Fruit fly (Drosophila melanogaster): ENCODE measurements around the gene Cht7.

Cht7 gene

dm6 chr3L:3142516-3143382 is 36.0 kb upstream of the Cht7 start (continued):
- TF ChIP-seq BtbVII (GFP tag; optimal IDR thresholded peaks at IDR 0.05) (peak; percentile 11), Sox100B (GFP tag; optimal IDR thresholded peaks at IDR 0.05) (no peak), nmo (GFP tag; optimal IDR thresholded peaks at IDR 0.05) (no peak), Atf3 (GFP tag; optimal IDR thresholded peaks at IDR 0.05) (no peak), CG6854 (GFP tag; optimal IDR thresholded peaks at IDR 0.05) (no peak), Mes4 (GFP tag; optimal IDR thresholded peaks at IDR 0.05) (no peak), CG7745 (tag; optimal IDR thresholded peaks at IDR 0.05) (no peak), cg (GFP tag; optimal IDR thresholded peaks at IDR 0.05) (no peak), CTCF (GFP tag; optimal IDR thresholded peaks at IDR 0.05) (no peak), CG14441 (GFP tag; IDR thresholded peaks at IDR 0.05) (0 out of 2 replicates have a peak, but pooled peaks have one; percentile 12), Sox102F (GFP tag; optimal IDR thresholded peaks at IDR 0.05) (no peak), ftz-f1 (GFP tag; optimal IDR thresholded peaks at IDR 0.05) (peak; percentile 3), dysf (GFP tag; IDR thresholded peaks at IDR 0.05) (no peak), ssp (GFP tag; IDR thresholded peaks at IDR 0.05) (no peak), CG10274 (GFP tag; optimal IDR thresholded peaks at IDR 0.05) (no peak), CG1233 (GFP tag; optimal IDR thresholded peaks at IDR 0.05) (no peak), CG4854 (GFP tag; optimal IDR thresholded peaks at IDR 0.05) (no peak), chm (GFP tag; IDR thresholded peaks at IDR 0.05) (0 out of 2 replicates have a peak, but pooled peaks have one; percentile 14), Asciz (GFP tag; optimal IDR thresholded peaks at IDR 0.05) (no peak), ato (GFP tag; IDR thresholded peaks at IDR 0.05; ENCODE audit: partially characterized antibody) (no peak), gsb-n (tag; optimal IDR thresholded peaks at IDR 0.05) (no peak), cato (GFP tag; optimal IDR thresholded peaks at IDR 0.05; ENCODE audit: borderline replicate concordance) (no peak), CG10543 (GFP tag; optimal IDR thresholded peaks at IDR 0.05) (peak; percentile 55), GATAe (GFP tag; conservative IDR thresholded peaks at IDR 0.05) (no peak), CG8281 (tag; optimal IDR thresholded peaks at IDR 0.05) (no peak), CG17328 (GFP tag; IDR thresholded peaks at IDR 0.05) (no peak), CG11247 (GFP tag; IDR thresholded peaks at IDR 0.05) (no peak), Jarid2 (GFP tag; optimal IDR thresholded peaks at IDR 0.05) (no peak), CG13894 (tag; optimal IDR thresholded peaks at IDR 0.05) (peak; percentile 19), pfk (GFP tag; optimal IDR thresholded peaks at IDR 0.05) (no peak), CG3726 (GFP tag; IDR thresholded peaks at IDR 0.05) (no peak), CG15601 (tag; optimal IDR thresholded peaks at IDR 0.05) (no peak), CG18011 (GFP tag; optimal IDR thresholded peaks at IDR 0.05) (no peak), CG17568 (GFP tag; optimal IDR thresholded peaks at IDR 0.05) (peak; percentile 1), Dp (GFP tag; optimal IDR thresholded peaks at IDR 0.05) (no peak), CG8089 (GFP tag; optimal IDR thresholded peaks at IDR 0.05) (no peak), sqz (GFP tag; optimal IDR thresholded peaks at IDR 0.05) (no peak), jing (GFP tag; optimal IDR thresholded peaks at IDR 0.05) (no peak), phol (tag; optimal IDR thresholded peaks at IDR 0.05) (no peak), Aef1 (GFP tag; IDR thresholded peaks at IDR 0.05) (no peak), az2 (GFP tag; optimal IDR thresholded peaks at IDR 0.05) (no peak), usp (GFP tag; optimal IDR thresholded peaks at IDR 0.05) (no peak), bab2 (GFP tag; optimal IDR thresholded peaks at IDR 0.05) (no peak), ken (GFP tag; IDR thresholded peaks at IDR 0.05) (no peak), CG9797 (GFP tag; optimal IDR thresholded peaks at IDR 0.05) (no peak), YL-1 (GFP tag; optimal IDR thresholded peaks at IDR 0.05) (no peak), cad (GFP tag; optimal IDR thresholded peaks at IDR 0.05) (no peak), CG14667 (GFP tag; IDR thresholded peaks at IDR 0.05) (no peak), fu2 (GFP tag; optimal IDR thresholded peaks at IDR 0.05) (no peak), CG12219 (GFP tag; optimal IDR thresholded peaks at IDR 0.05) (no peak)

Measured in whole organism, embryonic.